Fruit fly (Drosophila melanogaster) S2 (cell line): ENCODE results near the gene CG13615.
A peak's percentile ranks its signal among the peaks of the same experiment; 100 is the strongest.

Source experiments
- CG8478 ChIP-seq: fragments of >200 bp; optimal IDR thresholded peaks from 2 replicates; lab custom pipeline; 2018
- CTCF ChIP-seq, 2 experiments: fragments of >200 bp; optimal IDR thresholded peaks; 2 replicates each; lab custom pipeline; 2018

Gene CG13615

DNA sequence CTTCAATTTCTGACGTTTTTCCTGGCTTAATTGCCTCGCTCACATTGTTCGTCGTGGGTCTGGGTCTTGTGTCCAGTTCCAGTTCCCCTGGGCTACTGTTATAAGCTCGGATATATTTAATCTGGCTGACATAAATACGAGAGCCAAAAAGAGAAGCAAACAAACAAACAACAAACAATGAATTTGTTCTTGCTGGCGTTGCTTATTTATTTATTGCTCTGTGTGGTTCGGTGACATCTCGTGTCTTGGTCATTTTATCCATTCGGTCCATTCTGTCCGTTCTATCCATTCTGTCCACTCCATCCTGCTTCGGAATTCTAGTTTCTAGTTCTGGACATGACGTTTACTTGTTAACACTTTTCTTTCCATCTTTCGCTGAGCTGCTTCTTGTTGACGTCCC lies 5.4 kb upstream of the CG13615 start, which contains the start of gene CG17780:
TSS of gene CG17780 (minus strand) at position 101 of the 400 bp plus-strand sequence.
- no peak for TF ChIP-seq CTCF (optimal IDR thresholded peaks at IDR 0.05; lab: Kevin White, UChicago)

DNA sequence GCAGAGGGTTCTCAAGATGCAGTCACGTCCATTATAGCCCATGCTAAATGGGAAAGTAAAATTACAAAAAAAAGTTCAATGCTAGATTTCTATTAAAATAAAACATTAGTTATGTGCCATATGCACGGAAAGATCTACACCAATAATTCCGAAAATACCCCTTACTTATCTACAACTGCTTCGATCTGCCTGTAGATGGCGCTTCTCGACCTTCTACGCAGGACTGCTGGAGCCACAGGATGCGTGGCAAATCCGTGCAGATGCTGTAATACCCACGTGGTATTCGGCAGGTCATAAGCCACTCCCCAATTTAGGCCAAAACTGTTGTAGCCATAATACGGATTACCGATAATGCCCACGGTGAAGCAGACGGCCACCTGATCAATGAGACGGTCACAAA lies 3.9 kb upstream of the CG13615 start:
- TF ChIP-seq CTCF (optimal IDR thresholded peaks at IDR 0.05; lab: Kevin White, UChicago), result peak; percentile 68 to 71
- no peak for TF ChIP-seq CG8478

- TF ChIP-seq CG8478, result no peak
- no peak for TF ChIP-seq CTCF (optimal IDR thresholded peaks at IDR 0.05; lab: Kevin White, UChicago)
Observed at dm6 chr3R:24392207-24392939, 2.1 kb downstream of the CG13615 start, which contains the start of gene CG13616. TSS of gene CG13616 (plus strand) at chr3R:24392889.
